Worm (Caenorhabditis elegans) whole organism, L4 larva: Measurements from ENCODE around the gene ndub-6.

Source experiments
- D1046.2 ChIP-seq: fragments of 200-800 bp; sonication (Bioruptor generic); IDR thresholded peaks from 2 replicates; pipeline ENCODE4 v1.3.6; 2022; ENCODE audit warnings: missing genetic modification characterization, missing compliant biosample characterization
- F26F4.8 ChIP-seq: fragments of 200-800 bp; sonication (Bioruptor generic); conservative IDR thresholded peaks from 2 replicates; pipeline ENCODE4 v1.3.6; 2022; ENCODE audit warnings: missing genetic modification characterization, missing compliant biosample characterization
- F49E8.2 ChIP-seq: sonication (generic microtip); optimal IDR thresholded peaks from 2 replicates; lab custom pipeline; 2016; ENCODE audit warnings: missing compliant biosample characterization, mild to moderate bottlenecking, missing genetic modification characterization, borderline replicate concordance
- T20F7.1 ChIP-seq: fragments of 200-800 bp; sonication (Bioruptor generic); optimal IDR thresholded peaks from 2 replicates; lab custom pipeline; 2018; ENCODE audit warnings: mild to moderate bottlenecking, missing genetic modification characterization, missing compliant biosample characterization
- T26A8.4 ChIP-seq: fragments of 200-800 bp; sonication (Bioruptor generic); IDR thresholded peaks from 2 replicates; pipeline ENCODE4 v1.3.6; 2022; ENCODE audit warnings: missing genetic modification characterization, missing compliant biosample characterization
- Y105C5A.15 ChIP-seq: fragments of 200-800 bp; sonication (Bioruptor generic); IDR thresholded peaks from 2 replicates; pipeline ENCODE4 v1.3.6; 2022; ENCODE audit warnings: missing genetic modification characterization, missing compliant biosample characterization
- ZK337.2 ChIP-seq: fragments of 200-800 bp; sonication (Bioruptor generic); IDR thresholded peaks from 2 replicates; pipeline ENCODE4 v1.3.6; 2022; ENCODE audit warnings: missing genetic modification reagents, missing genetic modification characterization, missing compliant biosample characterization
- ZK546.5 ChIP-seq, 2 experiments: sonication (generic microtip); optimal IDR thresholded peaks; 2 replicates each; lab custom pipeline; 2017; ENCODE audit warnings: missing biosample characterization in 2 of 2, missing genetic modification characterization in 2 of 2
- aly-2 ChIP-seq: sonication (generic microtip); optimal IDR thresholded peaks from 2 replicates; lab custom pipeline; 2018; ENCODE audit warnings: missing biosample characterization, missing genetic modification characterization
- ama-1 ChIP-seq: fragments of 150-350 bp; optimal IDR thresholded peaks from 2 replicates; lab custom pipeline; 2014; ENCODE audit warnings: inconsistent platforms, mixed read lengths
- ceh-28 ChIP-seq: fragments of 150-350 bp; optimal IDR thresholded peaks from 2 replicates; lab custom pipeline; 2014; ENCODE audit warnings: missing biosample characterization, missing genetic modification reagents, missing genetic modification characterization
- ceh-32 ChIP-seq: sonication (generic microtip); optimal IDR thresholded peaks from 2 replicates; lab custom pipeline; 2016; ENCODE audit warnings: mild to moderate bottlenecking, missing genetic modification characterization, missing compliant biosample characterization; ENCODE audit not compliant: poor library complexity
- ceh-62 ChIP-seq: sonication (generic microtip); optimal IDR thresholded peaks from 2 replicates; lab custom pipeline; 2017; ENCODE audit warnings: missing biosample characterization, missing genetic modification characterization
- ceh-82 ChIP-seq: sonication (generic microtip); optimal IDR thresholded peaks from 2 replicates; lab custom pipeline; 2017; ENCODE audit warnings: missing biosample characterization, missing genetic modification characterization
- ces-1 ChIP-seq: fragments of 150-350 bp; sonication (generic microtip); optimal IDR thresholded peaks from 4 replicates; lab custom pipeline; 2014; ENCODE audit warnings: missing biosample characterization, missing genetic modification reagents, missing genetic modification characterization
- daf-16 ChIP-seq, 3 experiments: sonication (generic microtip); optimal IDR thresholded peaks; 2 replicates each; lab custom pipeline; 2016 to 2017; ENCODE audit warnings: missing genetic modification characterization in 3 of 3, missing genetic modification reagents in 3 of 3, mild to moderate bottlenecking in 2 of 3, missing compliant biosample characterization in 2 of 3, missing biosample characterization in 1 of 3, moderate library complexity in 1 of 3
- dmd-6 ChIP-seq: fragments of 200-800 bp; sonication (Bioruptor generic); IDR thresholded peaks from 2 replicates; pipeline ENCODE4 v1.3.6; 2022; ENCODE audit warnings: missing genetic modification reagents, missing genetic modification characterization, missing compliant biosample characterization
- dpl-1 ChIP-seq: fragments of 150-350 bp; optimal IDR thresholded peaks from 2 replicates; lab custom pipeline; 2014; ENCODE audit warnings: missing biosample characterization, missing genetic modification reagents, missing genetic modification characterization
- fkh-10 ChIP-seq: fragments of 150-350 bp; optimal IDR thresholded peaks from 2 replicates; lab custom pipeline; 2014; ENCODE audit warnings: missing biosample characterization, missing genetic modification reagents, missing genetic modification characterization
- fos-1 ChIP-seq: fragments of 150-350 bp; optimal IDR thresholded peaks from 2 replicates; lab custom pipeline; 2014; ENCODE audit warnings: missing biosample characterization, missing genetic modification characterization
- hif-1 ChIP-seq, 2 experiments: sonication (generic microtip); optimal IDR thresholded peaks; 2 replicates each; lab custom pipeline; 2016 to 2017; ENCODE audit warnings: missing compliant biosample characterization in 2 of 2, missing genetic modification characterization in 2 of 2, missing genetic modification reagents in 2 of 2, missing genotype in 2 of 2, mild to moderate bottlenecking in 1 of 2
- hlh-11 ChIP-seq: fragments of 200-800 bp; sonication (Bioruptor generic); optimal IDR thresholded peaks from 2 replicates; lab custom pipeline; 2018; ENCODE audit warnings: mild to moderate bottlenecking, missing genetic modification characterization, missing compliant biosample characterization
- hmg-1.1 ChIP-seq: fragments of 200-800 bp; sonication (Bioruptor generic); IDR thresholded peaks from 2 replicates; pipeline ENCODE4 v1.3.6; 2022; ENCODE audit warnings: missing genetic modification reagents, missing genetic modification characterization, missing compliant biosample characterization
- jun-1 ChIP-seq: fragments of 150-350 bp; optimal IDR thresholded peaks from 2 replicates; lab custom pipeline; 2014; ENCODE audit warnings: missing biosample characterization, missing genetic modification reagents, missing genetic modification characterization
- lim-7 ChIP-seq: fragments of 200-800 bp; sonication (Bioruptor generic); IDR thresholded peaks from 2 replicates; pipeline ENCODE4 v1.3.6; 2022; ENCODE audit warnings: missing genetic modification characterization, missing compliant biosample characterization
- lin-29 ChIP-seq: fragments of 200-800 bp; sonication (Bioruptor generic); IDR thresholded peaks from 2 replicates; pipeline ENCODE4 v1.3.6; 2022; ENCODE audit warnings: missing genetic modification reagents, missing genetic modification characterization, missing compliant biosample characterization
- lin-38 ChIP-seq: fragments of 200-800 bp; sonication (Bioruptor generic); IDR thresholded peaks from 2 replicates; pipeline ENCODE4 v1.3.6; 2022; ENCODE audit warnings: missing genetic modification reagents, missing genetic modification characterization, missing compliant biosample characterization
- lin-39 ChIP-seq: fragments of 150-350 bp; optimal IDR thresholded peaks from 2 replicates; lab custom pipeline; 2014; ENCODE audit warnings: missing biosample characterization, missing genetic modification reagents, missing genetic modification characterization
- madf-9 ChIP-seq: fragments of 200-800 bp; sonication (Bioruptor generic); conservative IDR thresholded peaks from 2 replicates; pipeline ENCODE4 v1.3.6; 2022; ENCODE audit warnings: missing genetic modification reagents, missing genetic modification characterization, missing compliant biosample characterization
- mdl-1 ChIP-seq, 2 experiments: fragments of 150-350 bp in 1 of 2; sonication (generic microtip) in 1 of 2; optimal IDR thresholded peaks; 2 replicates each; lab custom pipeline; 2014 to 2017; ENCODE audit warnings: missing biosample characterization in 2 of 2, missing genetic modification characterization in 2 of 2
- mxl-3 ChIP-seq: fragments of 200-800 bp; sonication (Bioruptor generic); optimal IDR thresholded peaks from 2 replicates; lab custom pipeline; 2018; ENCODE audit warnings: mild to moderate bottlenecking, missing genetic modification characterization, missing compliant biosample characterization
- nhr-102 ChIP-seq: sonication (generic microtip); optimal IDR thresholded peaks from 2 replicates; lab custom pipeline; 2016; ENCODE audit warnings: mild to moderate bottlenecking, missing genetic modification characterization, moderate library complexity, missing compliant biosample characterization
- nhr-11 ChIP-seq: fragments of 150-350 bp; optimal IDR thresholded peaks from 2 replicates; lab custom pipeline; 2014; ENCODE audit warnings: missing biosample characterization, missing genetic modification characterization
- nhr-111 ChIP-seq: fragments of 200-800 bp; sonication (Bioruptor generic); optimal IDR thresholded peaks from 2 replicates; lab custom pipeline; 2018; ENCODE audit warnings: mild to moderate bottlenecking, missing genetic modification characterization, missing compliant biosample characterization
- nhr-28 ChIP-seq: fragments of 150-350 bp; optimal IDR thresholded peaks from 2 replicates; lab custom pipeline; 2014; ENCODE audit warnings: missing biosample characterization, missing genetic modification characterization
- nhr-42 ChIP-seq: fragments of 200-800 bp; sonication (Bioruptor generic); IDR thresholded peaks from 2 replicates; pipeline ENCODE4 v1.3.6; 2022; ENCODE audit warnings: missing genetic modification characterization, missing compliant biosample characterization
- pqm-1 ChIP-seq: sonication (generic microtip); optimal IDR thresholded peaks from 2 replicates; lab custom pipeline; 2017; ENCODE audit warnings: missing biosample characterization, missing genetic modification characterization
- rbr-2 ChIP-seq: sonication (generic microtip); optimal IDR thresholded peaks from 2 replicates; lab custom pipeline; 2016; ENCODE audit warnings: missing genotype, missing genetic modification characterization, missing compliant biosample characterization
- saeg-2 ChIP-seq: fragments of 200-800 bp; sonication (Bioruptor generic); IDR thresholded peaks from 2 replicates; pipeline ENCODE4 v1.3.6; 2022; ENCODE audit warnings: missing genetic modification reagents, missing genetic modification characterization, missing compliant biosample characterization
- set-16 ChIP-seq: fragments of 200-800 bp; sonication (Bioruptor generic); IDR thresholded peaks from 2 replicates; pipeline ENCODE4 v1.3.6; 2022; ENCODE audit warnings: missing genetic modification reagents, missing genetic modification characterization, missing compliant biosample characterization
- snpc-1.2 ChIP-seq: fragments of 200-800 bp; sonication (Bioruptor generic); IDR thresholded peaks from 2 replicates; pipeline ENCODE4 v1.3.6; 2022; ENCODE audit warnings: missing genetic modification reagents, missing genetic modification characterization, missing compliant biosample characterization
- spr-1 ChIP-seq: sonication (generic microtip); optimal IDR thresholded peaks from 2 replicates; lab custom pipeline; 2016; ENCODE audit warnings: mild to moderate bottlenecking, missing genetic modification characterization, missing compliant biosample characterization
- spr-3 ChIP-seq: fragments of 200-800 bp; sonication (Bioruptor generic); optimal IDR thresholded peaks from 2 replicates; lab custom pipeline; 2018; ENCODE audit warnings: mild to moderate bottlenecking, missing genetic modification characterization, missing compliant biosample characterization
- tra-1 ChIP-seq: fragments of 200-800 bp; sonication (Bioruptor generic); IDR thresholded peaks from 2 replicates; pipeline ENCODE4 v1.3.6; 2022; ENCODE audit warnings: missing genetic modification reagents, missing genetic modification characterization, missing compliant biosample characterization
- unc-39 ChIP-seq: sonication (generic microtip); optimal IDR thresholded peaks from 2 replicates; lab custom pipeline; 2017; ENCODE audit warnings: missing biosample characterization, missing genetic modification characterization
- unc-62 ChIP-seq, 3 experiments: fragments of 150-350 bp in 1 of 3; sonication (generic microtip); optimal IDR thresholded peaks in 2 of 3; peaks in 1 of 3; 1 replicate in 1 of 3; 2 replicates in 2 of 3; lab custom pipeline; 2014 to 2017; ENCODE audit warnings: missing biosample characterization in 3 of 3, missing genetic modification characterization in 3 of 3, missing genetic modification reagents in 3 of 3, missing genotype in 1 of 3
- vab-7 ChIP-seq: fragments of 200-800 bp; sonication (Bioruptor generic); IDR thresholded peaks from 2 replicates; pipeline ENCODE4 v1.3.6; 2022; ENCODE audit warnings: missing genetic modification reagents, missing genetic modification characterization, missing compliant biosample characterization
- zip-2 ChIP-seq: fragments of 150-350 bp; optimal IDR thresholded peaks from 2 replicates; lab custom pipeline; 2014; ENCODE audit warnings: missing biosample characterization, missing genetic modification characterization

ndub-6 gene

ce11 chrIV:11631750-11632149, 20.5 kb upstream of the ndub-6 start, which contains the start of gene F58B3.4:
Gene F58B3.4 (minus strand): TSS chrIV:11631850.
- no peak for TF ChIP-seq pqm-1 (tag; lab: Kevin White, UChicago)
- TF ChIP-seq set-16 (GFP tag; lab: Robert Waterston, UW), result no peak
- TF ChIP-seq fkh-10, result no peak
- no peak for TF ChIP-seq lim-7
- TF ChIP-seq lin-39 (tag; lab: Kevin White, UChicago), result no peak
- TF ChIP-seq jun-1, result no peak
- no peak for TF ChIP-seq mdl-1 (tag; optimal IDR thresholded peaks at IDR 0.05; lab: Kevin White, UChicago)
- TF ChIP-seq ceh-82, result no peak
- TF ChIP-seq zip-2 (tag; lab: Kevin White, UChicago), result no peak
- no peak for TF ChIP-seq dmd-6 (GFP tag; lab: Robert Waterston, UW)
- no peak for TF ChIP-seq nhr-42 (GFP tag; lab: Robert Waterston, UW)
- TF ChIP-seq snpc-1.2 (GFP tag; lab: Robert Waterston, UW), result no peak
- no peak for TF ChIP-seq spr-1
- TF ChIP-seq F49E8.2 (tag; lab: Kevin White, UChicago), result no peak
- TF ChIP-seq nhr-102 (tag; lab: Kevin White, UChicago), result no peak
- no peak for TF ChIP-seq ceh-62 (tag; lab: Kevin White, UChicago)

ce11 chrIV:11635437-11636408, 16.5 kb upstream of the ndub-6 start, which contains the start of gene mars-1:
Gene mars-1 (minus strand): TSS chrIV:11635487.
- no peak for TF ChIP-seq nhr-111 (GFP tag; lab: Kevin White, UChicago)
- TF ChIP-seq hmg-1.1 (GFP tag; lab: Robert Waterston, UW), result 0 out of 2 replicates have a peak, but pooled peaks have one; percentile 14
- no peak for TF ChIP-seq ceh-32
- peak; percentile 66 for TF ChIP-seq nhr-11
- no peak for TF ChIP-seq Y105C5A.15 (GFP tag; lab: Robert Waterston, UW)
- TF ChIP-seq T20F7.1 (GFP tag; lab: Kevin White, UChicago), result peak; percentile 81
- TF ChIP-seq saeg-2 (GFP tag; lab: Robert Waterston, UW), result no peak
- TF ChIP-seq vab-7 (GFP tag; lab: Robert Waterston, UW), result no peak
- TF ChIP-seq F26F4.8 (GFP tag; lab: Robert Waterston, UW), result no peak
- no peak for TF ChIP-seq spr-3 (GFP tag; lab: Kevin White, UChicago)
- TF ChIP-seq D1046.2, result no peak
- peak in 1 of 2 experiments; percentile 15 for TF ChIP-seq mdl-1 (tag; optimal IDR thresholded peaks at IDR 0.05; lab: Kevin White, UChicago)
- TF ChIP-seq ZK546.5 (tag; optimal IDR thresholded peaks at IDR 0.05; lab: Kevin White, UChicago), result no peak
- peak in 1 of 2 experiments; percentile 50 for TF ChIP-seq daf-16 (GFP tag; optimal IDR thresholded peaks at IDR 0.05; lab: Kevin White, UChicago)
- peak; percentile 55 for TF ChIP-seq daf-16 (tag; optimal IDR thresholded peaks at IDR 0.05; lab: Kevin White, UChicago)
- TF ChIP-seq unc-39, result no peak
- TF ChIP-seq ceh-28 (tag; lab: Kevin White, UChicago), result no peak
- TF ChIP-seq T26A8.4 (GFP tag; lab: Robert Waterston, UW), result no peak
- peak in 1 of 2 experiments; percentile 74 for TF ChIP-seq hif-1 (tag; optimal IDR thresholded peaks at IDR 0.05; lab: Kevin White, UChicago)
- peak in 1 of 2 experiments; percentile 51 for TF ChIP-seq unc-62 (GFP tag; optimal IDR thresholded peaks at IDR 0.05 in 1 of 2; lab: Kevin White, UChicago)
- no peak for TF ChIP-seq unc-62 (tag; optimal IDR thresholded peaks at IDR 0.05; lab: Kevin White, UChicago)
- no peak for TF ChIP-seq aly-2 (tag; lab: Kevin White, UChicago)
- TF ChIP-seq lin-29, result no peak
- TF ChIP-seq lin-38 (GFP tag; lab: Robert Waterston, UW), result peak; percentile 96
- no peak for TF ChIP-seq ama-1
- peak; percentile 64 for TF ChIP-seq hlh-11 (tag; lab: Kevin White, UChicago)
- TF ChIP-seq dpl-1 (GFP tag; lab: Kevin White, UChicago), result peak; percentile 62
- no peak for TF ChIP-seq tra-1 (GFP tag; lab: Robert Waterston, UW)
- TF ChIP-seq rbr-2 (tag; lab: Kevin White, UChicago), result peak; percentile 62
- peak; percentile 52 for TF ChIP-seq mxl-3 (GFP tag; lab: Kevin White, UChicago)
- TF ChIP-seq nhr-28 (tag; lab: Kevin White, UChicago), result peak; percentile 41
- no peak for TF ChIP-seq fos-1
- no peak for TF ChIP-seq madf-9
- no peak for TF ChIP-seq ces-1 (GFP tag; lab: Kevin White, UChicago)
- TF ChIP-seq lim-7, result no peak
- no peak for TF ChIP-seq ZK337.2 (GFP tag; lab: Robert Waterston, UW)
